Worm (Caenorhabditis elegans) whole organism, L2 larva: ENCODE data around the gene npr-28.

Experiments used
- C34F6.9 ChIP-seq: fragments of 150-350 bp; optimal IDR thresholded peaks from 2 replicates; lab custom pipeline; 2014; ENCODE audit warnings: missing biosample characterization, missing genetic modification characterization
- F13H6.1 ChIP-seq: sonication (generic microtip); optimal IDR thresholded peaks from 2 replicates; lab custom pipeline; 2016; ENCODE audit warnings: missing genetic modification characterization, missing compliant biosample characterization
- R02D3.7 ChIP-seq: fragments of 150-350 bp; optimal IDR thresholded peaks from 2 replicates; lab custom pipeline; 2014; ENCODE audit warnings: missing biosample characterization, missing genetic modification characterization
- ZK546.5 ChIP-seq: sonication (generic microtip); optimal IDR thresholded peaks from 2 replicates; lab custom pipeline; 2017; ENCODE audit warnings: missing biosample characterization, missing genetic modification characterization
- alr-1 ChIP-seq: fragments of 150-350 bp; optimal IDR thresholded peaks from 2 replicates; lab custom pipeline; 2014; ENCODE audit warnings: missing biosample characterization, missing genetic modification characterization
- aly-2 ChIP-seq: fragments of 150-350 bp; optimal IDR thresholded peaks from 2 replicates; lab custom pipeline; 2014; ENCODE audit warnings: missing biosample characterization, missing genetic modification characterization
- blmp-1 ChIP-seq: sonication (generic microtip); optimal IDR thresholded peaks from 2 replicates; lab custom pipeline; 2017; ENCODE audit warnings: missing genetic modification characterization, mild to moderate bottlenecking, missing compliant biosample characterization, antibody characterized with exemption, moderate library complexity; ENCODE audit not compliant: insufficient read depth
- ceh-82 ChIP-seq: fragments of 150-350 bp; optimal IDR thresholded peaks from 2 replicates; lab custom pipeline; 2014; ENCODE audit warnings: missing biosample characterization, missing genetic modification characterization
- crh-2 ChIP-seq: sonication (generic microtip); optimal IDR thresholded peaks from 2 replicates; lab custom pipeline; 2017; ENCODE audit warnings: missing biosample characterization, missing genetic modification characterization
- dmd-4 ChIP-seq: sonication (generic microtip); optimal IDR thresholded peaks from 2 replicates; lab custom pipeline; 2017; ENCODE audit warnings: missing biosample characterization, missing genetic modification characterization
- elt-1 ChIP-seq: fragments of 150-350 bp; optimal IDR thresholded peaks from 2 replicates; lab custom pipeline; 2014; ENCODE audit warnings: missing biosample characterization, missing genetic modification characterization
- elt-3 ChIP-seq: sonication (generic microtip); optimal IDR thresholded peaks from 2 replicates; lab custom pipeline; 2017; ENCODE audit warnings: missing biosample characterization, missing genetic modification characterization
- fos-1 ChIP-seq: fragments of 150-350 bp; optimal IDR thresholded peaks from 2 replicates; lab custom pipeline; 2014; ENCODE audit warnings: missing biosample characterization, missing genetic modification characterization
- lin-13 ChIP-seq: fragments of 150-350 bp; optimal IDR thresholded peaks from 2 replicates; lab custom pipeline; 2014; ENCODE audit warnings: missing biosample characterization, missing genetic modification reagents, missing genetic modification characterization
- lin-39 ChIP-seq: fragments of 150-350 bp; optimal IDR thresholded peaks from 2 replicates; lab custom pipeline; 2014; ENCODE audit warnings: missing biosample characterization, missing genetic modification reagents, missing genetic modification characterization
- lsy-2 ChIP-seq, 2 experiments: fragments of 150-350 bp in 1 of 2; sonication (generic microtip) in 1 of 2; optimal IDR thresholded peaks; 2 replicates each; lab custom pipeline; 2014 to 2017; ENCODE audit warnings: missing biosample characterization in 2 of 2, missing genetic modification characterization in 2 of 2
- mab-5 ChIP-seq: fragments of 150-350 bp; optimal IDR thresholded peaks from 2 replicates; lab custom pipeline; 2014; ENCODE audit warnings: missing biosample characterization, missing genetic modification characterization
- mbf-1 ChIP-seq: sonication (generic microtip); optimal IDR thresholded peaks from 2 replicates; lab custom pipeline; 2017; ENCODE audit warnings: missing biosample characterization, missing genetic modification characterization
- mdl-1 ChIP-seq, 2 experiments: fragments of 150-350 bp in 1 of 2; sonication (generic microtip) in 1 of 2; optimal IDR thresholded peaks; 2 replicates each; lab custom pipeline; 2017; ENCODE audit warnings: missing biosample characterization in 2 of 2, missing genetic modification characterization in 2 of 2
- nhr-129 ChIP-seq: fragments of 150-350 bp; optimal IDR thresholded peaks from 2 replicates; lab custom pipeline; 2014; ENCODE audit warnings: missing biosample characterization, missing genetic modification characterization
- nhr-23 ChIP-seq: fragments of 150-350 bp; optimal IDR thresholded peaks from 2 replicates; lab custom pipeline; 2014; ENCODE audit warnings: missing biosample characterization, missing genetic modification reagents, missing genetic modification characterization
- nhr-237 ChIP-seq: fragments of 150-350 bp; optimal IDR thresholded peaks from 2 replicates; lab custom pipeline; 2014; ENCODE audit warnings: missing biosample characterization, missing genetic modification characterization
- nhr-6 ChIP-seq: fragments of 150-350 bp; optimal IDR thresholded peaks from 2 replicates; lab custom pipeline; 2014; ENCODE audit warnings: missing biosample characterization, missing genetic modification characterization
- nhr-77 ChIP-seq: fragments of 150-350 bp; optimal IDR thresholded peaks from 2 replicates; lab custom pipeline; 2014; ENCODE audit warnings: missing biosample characterization, missing genetic modification characterization
- peb-1 ChIP-seq: fragments of 150-350 bp; optimal IDR thresholded peaks from 2 replicates; lab custom pipeline; 2014; ENCODE audit warnings: missing biosample characterization, missing genetic modification characterization
- sem-4 ChIP-seq: fragments of 150-350 bp; optimal IDR thresholded peaks from 2 replicates; lab custom pipeline; 2014; ENCODE audit warnings: missing biosample characterization, missing genetic modification reagents, missing genetic modification characterization
- sma-3 ChIP-seq: sonication (generic microtip); optimal IDR thresholded peaks from 2 replicates; lab custom pipeline; 2016; ENCODE audit warnings: missing genetic modification reagents, missing genetic modification characterization, missing compliant biosample characterization
- sma-9 ChIP-seq, 2 experiments: fragments of 150-350 bp in 1 of 2; sonication (generic microtip) in 1 of 2; optimal IDR thresholded peaks; 2 replicates each; lab custom pipeline; 2014 to 2016; ENCODE audit warnings: missing genetic modification characterization in 2 of 2, mild to moderate bottlenecking in 1 of 2, missing biosample characterization in 1 of 2, missing compliant biosample characterization in 1 of 2, missing genetic modification reagents in 1 of 2, moderate library complexity in 1 of 2
- snpc-4 ChIP-seq: fragments of 150-350 bp; optimal IDR thresholded peaks from 2 replicates; lab custom pipeline; 2014; ENCODE audit warnings: missing biosample characterization, missing genetic modification characterization
- unc-62 ChIP-seq: fragments of 150-350 bp; optimal IDR thresholded peaks from 2 replicates; lab custom pipeline; 2014; ENCODE audit warnings: missing biosample characterization, missing genetic modification reagents, missing genetic modification characterization
- zag-1 ChIP-seq: fragments of 150-350 bp; optimal IDR thresholded peaks from 2 replicates; lab custom pipeline; 2014; ENCODE audit warnings: missing biosample characterization, missing genetic modification characterization
- ztf-1 ChIP-seq: fragments of 200-800 bp; sonication (Bioruptor generic); conservative IDR thresholded peaks from 2 replicates; pipeline ENCODE4 v1.3.6; 2022; ENCODE audit warnings: missing genetic modification characterization, missing compliant biosample characterization
- ztf-11 ChIP-seq: sonication (generic microtip); optimal IDR thresholded peaks from 2 replicates; lab custom pipeline; 2017; ENCODE audit warnings: missing biosample characterization, missing genetic modification characterization
- ztf-4 ChIP-seq: fragments of 150-350 bp; optimal IDR thresholded peaks from 2 replicates; lab custom pipeline; 2014; ENCODE audit warnings: missing biosample characterization, missing genetic modification characterization

npr-28 gene

ce11 chrX:8368210-8368609, 17.3 kb upstream of the npr-28 start (continued):
- TF ChIP-seq lin-39 (tag; lab: Kevin White, UChicago) (no peak), alr-1 (tag; lab: Kevin White, UChicago) (no peak), sma-3 (peak; percentile 53), F13H6.1 (tag; lab: Kevin White, UChicago) (peak; percentile 85), ztf-4 (tag; lab: Kevin White, UChicago) (no peak), snpc-4 (tag; lab: Kevin White, UChicago) (no peak), mdl-1 (tag; optimal IDR thresholded peaks at IDR 0.05; lab: Kevin White, UChicago) (peak in 1 of 2 experiments; percentile 19), nhr-77 (tag; lab: Kevin White, UChicago) (no peak), lin-13 (peak; percentile 74), nhr-237 (tag; lab: Kevin White, UChicago) (no peak), sem-4 (tag; lab: Kevin White, UChicago) (peak; percentile 60), elt-3 (tag; lab: Kevin White, UChicago) (no peak), nhr-6 (peak; percentile 36), R02D3.7 (tag; lab: Kevin White, UChicago) (no peak), C34F6.9 (tag; lab: Kevin White, UChicago) (peak; percentile 80), nhr-23 (no peak), blmp-1 (tag; lab: Kevin White, UChicago) (no peak), zag-1 (peak; percentile 11), ztf-1 (no peak), lsy-2 (tag; optimal IDR thresholded peaks at IDR 0.05; lab: Kevin White, UChicago) (peak; percentile 63 to 83), unc-62 (GFP tag; lab: Kevin White, UChicago) (no peak), aly-2 (tag; lab: Kevin White, UChicago) (no peak)

- TF ChIP-seq mbf-1 (tag; lab: Kevin White, UChicago): no peak
- TF ChIP-seq lin-39 (tag; lab: Kevin White, UChicago): no peak
- no peak for TF ChIP-seq C34F6.9 (tag; lab: Kevin White, UChicago)
- TF ChIP-seq ZK546.5: no peak
- TF ChIP-seq ztf-1: no peak
- TF ChIP-seq elt-1: no peak
- no peak for TF ChIP-seq zag-1
- TF ChIP-seq, all 48 proteins: peak for 0
These were observed 16.7 kb upstream of the npr-28 start, which contains the start of gene F40B5.2 for ce11 chrX:8367553-8367952. F40B5.2 (plus strand) TSS chrX:8367853.

ce11 chrX:8362379-8362778, 11.5 kb upstream of the npr-28 start:
- no peak for TF ChIP-seq mbf-1 (tag; lab: Kevin White, UChicago)
- TF ChIP-seq mab-5 (tag; lab: Kevin White, UChicago): no peak
- TF ChIP-seq peb-1 (tag; lab: Kevin White, UChicago): no peak
- no peak for TF ChIP-seq ztf-11 (tag; lab: Kevin White, UChicago)
- TF ChIP-seq nhr-129: no peak
- no peak for TF ChIP-seq ceh-82
- no peak for TF ChIP-seq elt-1
- TF ChIP-seq dmd-4 (tag; lab: Kevin White, UChicago): no peak
- TF ChIP-seq, all 48 proteins: peak for 0

ce11 chrX:8356305-8356704, 5.4 kb upstream of the npr-28 start:
- TF ChIP-seq fos-1 (tag; lab: Kevin White, UChicago) (no peak), crh-2 (tag; lab: Kevin White, UChicago) (peak; percentile 7)

ce11 chrX:8355350-8355749, 4.5 kb upstream of the npr-28 start:
- TF ChIP-seq ztf-1 (no peak), crh-2 (tag; lab: Kevin White, UChicago) (peak; percentile 61), sma-9 (GFP tag; optimal IDR thresholded peaks at IDR 0.05; lab: Kevin White, UChicago) (peak; percentile 29), sma-9 (tag; optimal IDR thresholded peaks at IDR 0.05; lab: Kevin White, UChicago) (no peak), fos-1 (tag; lab: Kevin White, UChicago) (peak; percentile 83), unc-62 (GFP tag; lab: Kevin White, UChicago) (no peak)
